Worm (Caenorhabditis elegans) whole organism, late embryonic: Measurements from ENCODE around the gene R11E3.2.
A peak's percentile ranks its signal among the peaks of the same experiment; 100 is the strongest.

ENCODE experiments used
- C38D4.7 ChIP-seq: fragments of 200-800 bp; sonication (Bioruptor generic); optimal IDR thresholded peaks from 2 replicates; lab custom pipeline; 2018; ENCODE audit warnings: mild to moderate bottlenecking, missing genetic modification characterization, moderate library complexity, missing compliant biosample characterization
- F13H6.1 ChIP-seq: sonication (generic microtip); optimal IDR thresholded peaks from 2 replicates; lab custom pipeline; 2016; ENCODE audit warnings: missing genetic modification characterization, missing compliant biosample characterization
- K02D7.2 ChIP-seq: sonication (generic microtip); optimal IDR thresholded peaks from 2 replicates; lab custom pipeline; 2017; ENCODE audit warnings: mild to moderate bottlenecking, missing genetic modification characterization, missing compliant biosample characterization
- K09A11.1 ChIP-seq: sonication (generic microtip); optimal IDR thresholded peaks from 2 replicates; lab custom pipeline; 2017; ENCODE audit warnings: antibody characterized with exemption, mild to moderate bottlenecking, missing genetic modification characterization, missing compliant biosample characterization; ENCODE audit not compliant: insufficient read depth
- Y22D7AL.16 ChIP-seq: sonication (generic microtip); optimal IDR thresholded peaks from 2 replicates; lab custom pipeline; 2016; ENCODE audit warnings: missing genetic modification characterization, missing compliant biosample characterization
- ahr-1 ChIP-seq: sonication (generic microtip); optimal IDR thresholded peaks from 2 replicates; lab custom pipeline; 2016; ENCODE audit warnings: missing genetic modification characterization, missing compliant biosample characterization
- ama-1 ChIP-seq: fragments of 150-350 bp; optimal IDR thresholded peaks from 2 replicates; lab custom pipeline; 2014
- ceh-18 ChIP-seq: sonication (generic microtip); optimal IDR thresholded peaks from 2 replicates; lab custom pipeline; 2016; ENCODE audit warnings: missing genetic modification characterization, missing compliant biosample characterization
- ceh-19 ChIP-seq: fragments of 200-800 bp; sonication (Bioruptor generic); optimal IDR thresholded peaks from 2 replicates; lab custom pipeline; 2018; ENCODE audit warnings: mild to moderate bottlenecking, missing genetic modification characterization, missing compliant biosample characterization
- ceh-2 ChIP-seq: sonication (generic microtip); optimal IDR thresholded peaks from 2 replicates; lab custom pipeline; 2016; ENCODE audit warnings: missing genotype, missing genetic modification characterization, missing compliant biosample characterization
- ceh-22 ChIP-seq: sonication (generic microtip); optimal IDR thresholded peaks from 2 replicates; lab custom pipeline; 2017; ENCODE audit warnings: missing biosample characterization, missing genetic modification characterization
- ceh-34 ChIP-seq: sonication (generic microtip); optimal IDR thresholded peaks from 2 replicates; lab custom pipeline; 2016; ENCODE audit warnings: mild to moderate bottlenecking, missing genetic modification characterization, missing compliant biosample characterization
- ceh-48 ChIP-seq: sonication (generic microtip); optimal IDR thresholded peaks from 2 replicates; lab custom pipeline; 2016; ENCODE audit warnings: missing genetic modification characterization, inconsistent platforms, missing compliant biosample characterization
- ceh-6 ChIP-seq: fragments of 200-800 bp; sonication (Bioruptor generic); optimal IDR thresholded peaks from 2 replicates; lab custom pipeline; 2018; ENCODE audit warnings: mild to moderate bottlenecking, missing genetic modification characterization, missing compliant biosample characterization
- ceh-9 ChIP-seq: sonication (generic microtip); optimal IDR thresholded peaks from 2 replicates; lab custom pipeline; 2016; ENCODE audit warnings: mild to moderate bottlenecking, missing genetic modification characterization, inconsistent platforms, missing compliant biosample characterization
- che-1 ChIP-seq: sonication (generic microtip); optimal IDR thresholded peaks from 2 replicates; lab custom pipeline; 2016; ENCODE audit warnings: mild to moderate bottlenecking, missing genetic modification characterization, missing compliant biosample characterization
- dmd-4 ChIP-seq: sonication (generic microtip); optimal IDR thresholded peaks from 2 replicates; lab custom pipeline; 2016; ENCODE audit warnings: borderline replicate concordance, missing genetic modification characterization, missing compliant biosample characterization
- dve-1 ChIP-seq: sonication (generic microtip); optimal IDR thresholded peaks from 2 replicates; lab custom pipeline; 2017; ENCODE audit warnings: antibody characterized with exemption, mild to moderate bottlenecking, missing genetic modification characterization, missing compliant biosample characterization
- elt-2 ChIP-seq: sonication (generic microtip); optimal IDR thresholded peaks from 2 replicates; lab custom pipeline; 2016; ENCODE audit warnings: missing genetic modification reagents, missing genetic modification characterization, missing compliant biosample characterization
- elt-4 ChIP-seq: sonication (generic microtip); optimal IDR thresholded peaks from 2 replicates; lab custom pipeline; 2016; ENCODE audit warnings: missing genetic modification characterization, missing compliant biosample characterization
- eyg-1 ChIP-seq: sonication (generic microtip); optimal IDR thresholded peaks from 2 replicates; lab custom pipeline; 2016; ENCODE audit warnings: missing genotype, missing genetic modification characterization, missing compliant biosample characterization
- fkh-10 ChIP-seq: fragments of 150-350 bp; optimal IDR thresholded peaks from 2 replicates; lab custom pipeline; 2014; ENCODE audit warnings: missing biosample characterization, missing genetic modification reagents, missing genetic modification characterization
- fkh-6 ChIP-seq: sonication (generic microtip); optimal IDR thresholded peaks from 2 replicates; lab custom pipeline; 2016; ENCODE audit warnings: missing genetic modification characterization, missing compliant biosample characterization
- hlh-13 ChIP-seq: fragments of 200-800 bp; sonication (Bioruptor generic); optimal IDR thresholded peaks from 2 replicates; lab custom pipeline; 2018; ENCODE audit warnings: mild to moderate bottlenecking, missing genetic modification characterization, missing compliant biosample characterization
- hlh-15 ChIP-seq: sonication (generic microtip); optimal IDR thresholded peaks from 2 replicates; lab custom pipeline; 2016; ENCODE audit warnings: missing genetic modification characterization, missing compliant biosample characterization
- hlh-30 ChIP-seq: sonication (generic microtip); optimal IDR thresholded peaks from 2 replicates; lab custom pipeline; 2017; ENCODE audit warnings: antibody characterized with exemption, missing genetic modification characterization, missing compliant biosample characterization; ENCODE audit not compliant: insufficient read depth
- hlh-6 ChIP-seq: sonication (generic microtip); optimal IDR thresholded peaks from 2 replicates; lab custom pipeline; 2016; ENCODE audit warnings: missing genotype, missing genetic modification characterization, missing compliant biosample characterization
- hlh-8 ChIP-seq: sonication (generic microtip); optimal IDR thresholded peaks from 2 replicates; lab custom pipeline; 2016; ENCODE audit warnings: missing genotype, missing genetic modification characterization, missing compliant biosample characterization
- lin-11 ChIP-seq: fragments of 200-800 bp; sonication (Bioruptor generic); optimal IDR thresholded peaks from 2 replicates; lab custom pipeline; 2018; ENCODE audit warnings: mild to moderate bottlenecking, missing genetic modification characterization, missing compliant biosample characterization
- nfya-1 ChIP-seq: sonication (generic microtip); optimal IDR thresholded peaks from 2 replicates; lab custom pipeline; 2017; ENCODE audit warnings: missing genetic modification characterization, mild to moderate bottlenecking, missing compliant biosample characterization, antibody characterized with exemption, moderate library complexity
- nhr-11 ChIP-seq: fragments of 150-350 bp; optimal IDR thresholded peaks from 2 replicates; lab custom pipeline; 2014; ENCODE audit warnings: missing biosample characterization, missing genetic modification characterization
- npax-4 ChIP-seq: sonication (generic microtip); optimal IDR thresholded peaks from 2 replicates; lab custom pipeline; 2016; ENCODE audit warnings: missing genetic modification characterization, missing compliant biosample characterization
- odd-2 ChIP-seq: sonication (generic microtip); optimal IDR thresholded peaks from 2 replicates; lab custom pipeline; 2017; ENCODE audit warnings: antibody characterized with exemption, mild to moderate bottlenecking, missing genetic modification characterization, missing compliant biosample characterization
- pag-3 ChIP-seq: sonication (generic microtip); optimal IDR thresholded peaks from 2 replicates; lab custom pipeline; 2016; ENCODE audit warnings: missing compliant biosample characterization, missing genetic modification characterization, borderline replicate concordance
- pax-1 ChIP-seq: fragments of 150-350 bp; optimal IDR thresholded peaks from 2 replicates; lab custom pipeline; 2014; ENCODE audit warnings: missing biosample characterization, missing genetic modification characterization
- pha-2 ChIP-seq: sonication (generic microtip); optimal IDR thresholded peaks from 2 replicates; lab custom pipeline; 2017; ENCODE audit warnings: mild to moderate bottlenecking, missing genetic modification characterization, missing compliant biosample characterization
- pha-4 ChIP-seq: fragments of 150-350 bp; optimal IDR thresholded peaks from 2 replicates; lab custom pipeline; 2018; ENCODE audit warnings: missing biosample characterization, missing genetic modification reagents, missing genetic modification characterization
- ref-2 ChIP-seq: sonication (generic microtip); optimal IDR thresholded peaks from 2 replicates; lab custom pipeline; 2016; ENCODE audit warnings: missing genetic modification characterization, missing compliant biosample characterization
- rnt-1 ChIP-seq: sonication (generic microtip); optimal IDR thresholded peaks from 2 replicates; lab custom pipeline; 2016; ENCODE audit warnings: missing genetic modification characterization, missing compliant biosample characterization
- sox-2 ChIP-seq: fragments of 200-800 bp; sonication (Bioruptor generic); IDR thresholded peaks from 2 replicates; pipeline ENCODE4 v1.3.6; 2022; ENCODE audit warnings: missing genetic modification reagents, missing genetic modification characterization, missing compliant biosample characterization
- sox-4 ChIP-seq: sonication (generic microtip); optimal IDR thresholded peaks from 2 replicates; lab custom pipeline; 2017; ENCODE audit warnings: mild to moderate bottlenecking, missing genetic modification characterization, inconsistent platforms, missing compliant biosample characterization
- syd-9 ChIP-seq: sonication (generic microtip); optimal IDR thresholded peaks from 2 replicates; lab custom pipeline; 2016; ENCODE audit warnings: mild to moderate bottlenecking, missing genetic modification characterization, moderate library complexity, missing compliant biosample characterization
- tbx-2 ChIP-seq: sonication (generic microtip); optimal IDR thresholded peaks from 2 replicates; lab custom pipeline; 2016; ENCODE audit warnings: missing genetic modification characterization, missing compliant biosample characterization
- ttx-3 ChIP-seq: sonication (generic microtip); optimal IDR thresholded peaks from 2 replicates; lab custom pipeline; 2016; ENCODE audit warnings: missing genetic modification reagents, missing genetic modification characterization, missing compliant biosample characterization
- unc-3 ChIP-seq, 2 experiments: fragments of 200-800 bp in 1 of 2; sonication (Bioruptor generic) in 1 of 2; sonication (generic microtip) in 1 of 2; conservative IDR thresholded peaks in 1 of 2; optimal IDR thresholded peaks in 1 of 2; 2 replicates each; pipeline versions ENCODE4 v1.3.6 to Lab custom; 2016 to 2022; ENCODE audit warnings: missing compliant biosample characterization in 2 of 2, missing genetic modification characterization in 2 of 2, missing genetic modification reagents in 1 of 2
- unc-42 ChIP-seq: sonication (generic microtip); optimal IDR thresholded peaks from 2 replicates; lab custom pipeline; 2016; ENCODE audit warnings: missing genotype, missing genetic modification characterization, missing compliant biosample characterization
- unc-86 ChIP-seq: sonication (generic microtip); optimal IDR thresholded peaks from 2 replicates; lab custom pipeline; 2016; ENCODE audit warnings: missing genetic modification characterization, missing compliant biosample characterization
- zip-5 ChIP-seq: sonication (generic microtip); optimal IDR thresholded peaks from 2 replicates; lab custom pipeline; 2016; ENCODE audit warnings: missing genetic modification characterization, missing compliant biosample characterization

Gene R11E3.2

DNA sequence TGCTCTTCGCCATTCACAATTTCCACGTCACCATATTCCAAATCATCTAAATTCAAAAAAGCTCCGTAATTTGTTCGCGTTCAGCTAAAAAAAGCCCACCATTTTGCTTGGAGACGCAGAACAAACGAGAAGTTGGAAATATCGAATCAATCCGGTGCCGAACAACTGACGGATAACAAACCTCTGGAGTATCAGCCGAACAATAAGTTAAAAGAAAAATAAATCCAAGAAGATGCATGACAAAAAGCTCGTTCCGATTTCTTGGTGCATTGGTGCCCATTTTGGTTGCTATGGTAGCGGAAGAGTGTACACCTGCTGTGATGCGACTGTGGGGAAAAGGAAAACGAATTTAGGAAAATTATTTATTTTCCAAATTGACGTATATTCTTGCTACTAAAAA, 24.3 kb upstream of the R11E3.2 start, which contains the start of gene tctn-1:
tctn-1 (minus strand) TSS at position 280 of the 400 bp plus-strand sequence.
- TF ChIP-seq ahr-1 (tag; lab: Kevin White, UChicago) (no peak), ttx-3 (tag; lab: Kevin White, UChicago) (no peak), fkh-10 (no peak), ama-1 (lab: Kevin White, UChicago) (no peak), pax-1 (tag; lab: Kevin White, UChicago) (no peak), C38D4.7 (GFP tag; lab: Kevin White, UChicago) (no peak), dmd-4 (no peak), hlh-6 (no peak), nfya-1 (tag; lab: Kevin White, UChicago) (no peak), K09A11.1 (tag; lab: Kevin White, UChicago) (no peak), ceh-6 (no peak), nhr-11 (tag; lab: Kevin White, UChicago) (no peak), elt-4 (tag; lab: Kevin White, UChicago) (no peak)

DNA sequence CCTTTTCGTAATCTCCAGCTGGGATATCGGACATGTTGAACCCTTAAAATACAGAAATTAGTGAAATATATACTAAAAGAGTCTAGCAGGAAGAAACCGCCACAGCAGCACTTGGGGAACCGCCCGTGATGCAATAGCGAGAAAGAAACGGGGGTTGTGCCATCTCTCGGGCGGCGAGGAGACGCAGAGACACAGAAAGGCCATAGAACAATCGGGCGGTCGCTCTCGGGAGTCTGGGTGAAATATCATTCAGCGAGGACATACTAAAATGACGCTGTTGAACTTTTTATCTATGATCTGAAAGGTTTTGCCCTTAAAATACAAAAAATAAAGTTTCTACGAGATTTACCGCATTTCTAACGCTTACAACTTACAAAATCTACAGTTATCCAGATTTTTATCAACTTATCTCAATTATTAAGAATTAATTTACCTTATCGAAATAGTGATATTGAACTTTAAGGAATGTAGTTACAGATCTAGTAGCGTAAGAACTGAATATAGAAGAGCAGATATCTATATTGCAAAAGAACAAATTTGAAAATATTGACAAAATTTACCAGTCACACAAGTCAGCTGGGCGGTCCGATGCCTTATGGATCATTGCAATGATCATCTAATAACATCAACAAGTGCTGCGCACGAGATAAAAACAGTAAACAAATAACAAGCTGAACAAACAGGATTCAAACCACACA, 23.3 kb upstream of the R11E3.2 start, which contains the start of gene cyc-2.1:
cyc-2.1 (minus strand) TSS at position 605 of the 698 bp plus-strand sequence.
- TF ChIP-seq unc-42 (tag; lab: Kevin White, UChicago) (no peak), fkh-6 (tag; lab: Kevin White, UChicago) (no peak), syd-9 (tag; lab: Kevin White, UChicago) (no peak), ceh-48 (tag; lab: Kevin White, UChicago) (no peak), ahr-1 (tag; lab: Kevin White, UChicago) (no peak), hlh-30 (tag; lab: Kevin White, UChicago) (no peak), K02D7.2 (tag; lab: Kevin White, UChicago) (no peak), elt-4 (tag; lab: Kevin White, UChicago) (no peak), sox-2 (GFP tag; lab: Robert Waterston, UW) (no peak), hlh-8 (tag; lab: Kevin White, UChicago) (no peak), F13H6.1 (tag; lab: Kevin White, UChicago) (no peak), C38D4.7 (GFP tag; lab: Kevin White, UChicago) (no peak), ceh-9 (tag; lab: Kevin White, UChicago) (no peak), unc-3 (GFP tag; conservative IDR thresholded peaks at IDR 0.05; lab: Robert Waterston, UW) (no peak), unc-3 (tag; optimal IDR thresholded peaks at IDR 0.05; lab: Kevin White, UChicago) (no peak), hlh-13 (no peak), pha-2 (tag; lab: Kevin White, UChicago) (peak; percentile 28), odd-2 (tag; lab: Kevin White, UChicago) (no peak), ceh-34 (tag; lab: Kevin White, UChicago) (peak; percentile 37), pag-3 (tag; lab: Kevin White, UChicago) (no peak), sox-4 (tag; lab: Kevin White, UChicago) (no peak), tbx-2 (tag; lab: Kevin White, UChicago) (peak; percentile 9), ttx-3 (tag; lab: Kevin White, UChicago) (no peak), elt-2 (peak; percentile 62), rnt-1 (tag; lab: Kevin White, UChicago) (peak; percentile 45), Y22D7AL.16 (tag; lab: Kevin White, UChicago) (no peak), hlh-6 (no peak), fkh-10 (no peak), eyg-1 (tag; lab: Kevin White, UChicago) (no peak), ceh-22 (no peak), ceh-18 (tag; lab: Kevin White, UChicago) (peak; percentile 15), ceh-2 (no peak), nfya-1 (tag; lab: Kevin White, UChicago) (peak; percentile 62), ceh-19 (GFP tag; lab: Kevin White, UChicago) (no peak), che-1 (tag; lab: Kevin White, UChicago) (no peak), unc-86 (tag; lab: Kevin White, UChicago) (no peak), npax-4 (tag; lab: Kevin White, UChicago) (no peak), K09A11.1 (tag; lab: Kevin White, UChicago) (no peak), dve-1 (tag; lab: Kevin White, UChicago) (no peak), ref-2 (tag; lab: Kevin White, UChicago) (peak; percentile 7), pha-4 (tag; lab: Kevin White, UChicago) (no peak), zip-5 (no peak), dmd-4 (no peak), lin-11 (tag; lab: Kevin White, UChicago) (no peak), hlh-15 (tag; lab: Kevin White, UChicago) (no peak)
